5 fruit fly cellular contexts compared by ENCODE assay signal in the genomic region with DNA sequence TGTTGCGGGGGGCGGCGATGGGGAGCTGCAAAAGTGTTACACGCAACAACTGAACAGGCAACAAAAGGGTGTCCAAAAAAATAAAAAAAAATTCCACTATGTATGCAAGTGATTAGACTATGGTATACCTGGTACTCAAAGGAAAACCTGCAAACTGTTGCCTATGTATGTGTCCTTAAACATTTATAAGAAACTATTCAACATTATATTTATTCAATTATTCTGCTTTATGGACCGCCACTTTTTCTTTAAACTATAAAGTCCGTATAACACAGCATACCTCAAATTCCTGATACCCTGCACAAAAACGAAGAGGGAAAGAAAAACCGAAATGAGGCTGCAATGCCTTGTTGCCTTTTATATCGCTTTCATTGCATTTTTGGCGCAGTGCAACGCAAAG.
TF ChIP-seq lines count a peak whose summit lies in the region.

No protein-coding gene starts in this region.

- no peak for TF ChIP-seq CTCF in whole organism, embryonic (GFP tag; optimal IDR thresholded peaks at IDR 0.05; lab: Kevin White, UChicago)

TF ChIP-seq in whole organism, 6 proteins besides CTCF, POLR2A, EP300 and RAD21:
- peak; percentile 60 for TF ChIP-seq pan (optimal IDR thresholded peaks at IDR 0.05; lab: Kevin White, UChicago)
- no peak for TF ChIP-seq psq (optimal IDR thresholded peaks at IDR 0.05; lab: Kevin White, UChicago)

TF ChIP-seq in whole organism, embryonic, 481 proteins besides CTCF, POLR2A, EP300 and RAD21 (continues in another document):
- TF ChIP-seq scrt (GFP tag; optimal IDR thresholded peaks at IDR 0.05; lab: Kevin White, UChicago) (no peak), CG6654 (GFP tag; optimal IDR thresholded peaks at IDR 0.05; lab: Kevin White, UChicago) (peak; percentile 35), row (GFP tag; IDR thresholded peaks at IDR 0.05; lab: Robert Waterston, UW) (peak; percentile 45; the same call in 1 of the 3 replicates), eyg (GFP tag; optimal IDR thresholded peaks at IDR 0.05; lab: Kevin White, UChicago) (no peak), CG17612 (GFP tag; IDR thresholded peaks at IDR 0.05; lab: Robert Waterston, UW) (no peak), CG5245 (GFP tag; optimal IDR thresholded peaks at IDR 0.05; lab: Kevin White, UChicago) (peak; percentile 30), wdn (GFP tag; IDR thresholded peaks at IDR 0.05; lab: Robert Waterston, UW) (no peak), CG34376 (GFP tag; optimal IDR thresholded peaks at IDR 0.05; lab: Kevin White, UChicago) (no peak), crp (GFP tag; optimal IDR thresholded peaks at IDR 0.05; lab: Kevin White, UChicago) (no peak), gsb (GFP tag; IDR thresholded peaks at IDR 0.05; lab: Robert Waterston, UW) (no peak), YL-1 (GFP tag; optimal IDR thresholded peaks at IDR 0.05; lab: Kevin White, UChicago) (no peak), lov (optimal IDR thresholded peaks at IDR 0.05; lab: Kevin White, UChicago) (no peak), lov (GFP tag; IDR thresholded peaks at IDR 0.05; lab: Robert Waterston, UW) (0 out of 3 replicates have a peak, but pooled peaks have one; percentile 57), Nf-YA (GFP tag; IDR thresholded peaks at IDR 0.05; lab: Robert Waterston, UW) (peak; percentile 52; the same call in 1 of the 2 replicates), da (GFP tag; optimal IDR thresholded peaks at IDR 0.05; lab: Kevin White, UChicago) (no peak), Dfd (GFP tag; optimal IDR thresholded peaks at IDR 0.05; lab: Kevin White, UChicago) (no peak), CG14441 (GFP tag; IDR thresholded peaks at IDR 0.05; lab: Robert Waterston, UW) (no peak), Poxn (GFP tag; IDR thresholded peaks at IDR 0.05; lab: Robert Waterston, UW) (no peak), ERR (GFP tag; optimal IDR thresholded peaks at IDR 0.05; lab: Kevin White, UChicago) (no peak), CG10274 (GFP tag; optimal IDR thresholded peaks at IDR 0.05; lab: Kevin White, UChicago) (peak; percentile 6), CG4854 (GFP tag; optimal IDR thresholded peaks at IDR 0.05; lab: Kevin White, UChicago) (no peak)

TF ChIP-seq in whole organism, prepupa, 60 proteins besides CTCF, POLR2A, EP300 and RAD21 (continues in another document):
- TF ChIP-seq CG16779 (tag; optimal IDR thresholded peaks at IDR 0.05; lab: Kevin White, UChicago): no peak
- peak; percentile 39 for TF ChIP-seq lz (GFP tag; optimal IDR thresholded peaks at IDR 0.05; lab: Kevin White, UChicago)
- TF ChIP-seq CG15336 (GFP tag; IDR thresholded peaks at IDR 0.05; lab: Robert Waterston, UW): peak; percentile 84
- peak; percentile 87 for TF ChIP-seq Hr4 (GFP tag; optimal IDR thresholded peaks at IDR 0.05; lab: Kevin White, UChicago)
- peak; percentile 71 for TF ChIP-seq cyc (GFP tag; optimal IDR thresholded peaks at IDR 0.05; lab: Kevin White, UChicago)
- peak; percentile 76 for TF ChIP-seq CG3919 (GFP tag; optimal IDR thresholded peaks at IDR 0.05; lab: Kevin White, UChicago)
- TF ChIP-seq Sox102F (GFP tag; optimal IDR thresholded peaks at IDR 0.05; lab: Kevin White, UChicago): peak; percentile 65
- peak; percentile 55 for TF ChIP-seq CG7368 (GFP tag; optimal IDR thresholded peaks at IDR 0.05; lab: Kevin White, UChicago)
- peak; percentile 69 for TF ChIP-seq acj6 (GFP tag; optimal IDR thresholded peaks at IDR 0.05; lab: Kevin White, UChicago)
- TF ChIP-seq CG6163 (GFP tag; IDR thresholded peaks at IDR 0.05; lab: Robert Waterston, UW): peak; percentile 85
- peak; percentile 83 for TF ChIP-seq Eip78C (GFP tag; lab: Kevin White, UChicago)
- peak; percentile 83 for TF ChIP-seq CG32006 (GFP tag; optimal IDR thresholded peaks at IDR 0.05; lab: Kevin White, UChicago)
- TF ChIP-seq Sox14 (GFP tag; optimal IDR thresholded peaks at IDR 0.05; lab: Kevin White, UChicago): peak; percentile 49
- TF ChIP-seq CG6854 (GFP tag; optimal IDR thresholded peaks at IDR 0.05; lab: Kevin White, UChicago): no peak
- TF ChIP-seq svp (GFP tag; lab: Kevin White, UChicago): peak; percentile 84
- peak; percentile 72 for TF ChIP-seq Gug (GFP tag; IDR thresholded peaks at IDR 0.05; lab: Robert Waterston, UW)
- peak; percentile 52 for TF ChIP-seq Ets96B (tag; optimal IDR thresholded peaks at IDR 0.05; lab: Kevin White, UChicago)
- peak; percentile 74 for TF ChIP-seq OdsH (GFP tag; optimal IDR thresholded peaks at IDR 0.05; lab: Kevin White, UChicago)
- TF ChIP-seq Blimp-1 (GFP tag; optimal IDR thresholded peaks at IDR 0.05; lab: Kevin White, UChicago): peak; percentile 15
- peak; percentile 70 for TF ChIP-seq esn (GFP tag; optimal IDR thresholded peaks at IDR 0.05; lab: Kevin White, UChicago)
- TF ChIP-seq CG6792 (GFP tag; optimal IDR thresholded peaks at IDR 0.05; lab: Kevin White, UChicago): peak; percentile 57
- peak in 1 of 2 experiments; percentile 67 for TF ChIP-seq salr (GFP tag; optimal IDR thresholded peaks at IDR 0.05; lab: Kevin White, UChicago)

TF ChIP-seq in whole organism, pupa, 21 proteins besides CTCF, POLR2A, EP300 and RAD21:
- TF ChIP-seq EcR (GFP tag; optimal IDR thresholded peaks at IDR 0.05; lab: Kevin White, UChicago) (no peak), CG17806 (tag; optimal IDR thresholded peaks at IDR 0.05; lab: Kevin White, UChicago) (peak; percentile 45), CG34367 (tag; optimal IDR thresholded peaks at IDR 0.05; lab: Kevin White, UChicago) (peak; percentile 15), CG8301 (tag; optimal IDR thresholded peaks at IDR 0.05; lab: Kevin White, UChicago) (peak; percentile 64), fd96Ca (GFP tag; IDR thresholded peaks at IDR 0.05; lab: Robert Waterston, UW) (peak; percentile 88), Pif1A (GFP tag; optimal IDR thresholded peaks at IDR 0.05; lab: Kevin White, UChicago) (peak; percentile 74), CG9948 (tag; optimal IDR thresholded peaks at IDR 0.05; lab: Kevin White, UChicago) (peak; percentile 49), Ets98B (GFP tag; IDR thresholded peaks at IDR 0.05; lab: Robert Waterston, UW) (peak; percentile 85), CG4496 (GFP tag; IDR thresholded peaks at IDR 0.05; lab: Robert Waterston, UW) (peak; percentile 88), rn (GFP tag; IDR thresholded peaks at IDR 0.05; lab: Robert Waterston, UW) (peak; percentile 63), CG14655 (GFP tag; optimal IDR thresholded peaks at IDR 0.05; lab: Kevin White, UChicago) (peak; percentile 69), CG12605 (GFP tag; IDR thresholded peaks at IDR 0.05; lab: Robert Waterston, UW) (peak; percentile 71), CG10348 (GFP tag; IDR thresholded peaks at IDR 0.05; lab: Robert Waterston, UW) (no peak), Snoo (tag; optimal IDR thresholded peaks at IDR 0.05; lab: Kevin White, UChicago) (peak; percentile 30), CG13204 (GFP tag; optimal IDR thresholded peaks at IDR 0.05; lab: Kevin White, UChicago) (no peak), Pif1B (GFP tag; optimal IDR thresholded peaks at IDR 0.05; lab: Kevin White, UChicago) (peak; percentile 62), CG8159 (tag; optimal IDR thresholded peaks at IDR 0.05; lab: Kevin White, UChicago) (peak; percentile 62), CG32121 (GFP tag; IDR thresholded peaks at IDR 0.05; lab: Robert Waterston, UW) (peak; percentile 92), D1 (tag; optimal IDR thresholded peaks at IDR 0.05; lab: Kevin White, UChicago) (no peak), gl (tag; optimal IDR thresholded peaks at IDR 0.05; lab: Kevin White, UChicago) (no peak), CG15710 (tag; optimal IDR thresholded peaks at IDR 0.05; lab: Kevin White, UChicago) (peak; percentile 39)

TF ChIP-seq in whole organism, wandering third instar larva, 38 proteins besides CTCF, POLR2A, EP300 and RAD21:
- TF ChIP-seq h (GFP tag; optimal IDR thresholded peaks at IDR 0.05; lab: Kevin White, UChicago) (peak; percentile 32), N (GFP tag; optimal IDR thresholded peaks at IDR 0.05; lab: Kevin White, UChicago) (no peak), psq (GFP tag; optimal IDR thresholded peaks at IDR 0.05; lab: Kevin White, UChicago) (peak; percentile 21), fru (GFP tag; optimal IDR thresholded peaks at IDR 0.05; lab: Kevin White, UChicago) (peak; percentile 24), CrebA (GFP tag; optimal IDR thresholded peaks at IDR 0.05; lab: Kevin White, UChicago; ENCODE audit: borderline replicate concordance) (no peak), CG9705 (GFP tag; optimal IDR thresholded peaks at IDR 0.05; lab: Kevin White, UChicago) (no peak), ey (GFP tag; optimal IDR thresholded peaks at IDR 0.05; lab: Kevin White, UChicago) (peak; percentile 11), woc (GFP tag; optimal IDR thresholded peaks at IDR 0.05; lab: Kevin White, UChicago) (no peak), Myc (optimal IDR thresholded peaks at IDR 0.05; lab: Kevin White, UChicago) (no peak), foxo (GFP tag; optimal IDR thresholded peaks at IDR 0.05; lab: Kevin White, UChicago) (peak in 1 of 2 experiments; percentile 23), HLH106 (tag; optimal IDR thresholded peaks at IDR 0.05; lab: Kevin White, UChicago) (peak; percentile 41), Hr83 (GFP tag; optimal IDR thresholded peaks at IDR 0.05; lab: Kevin White, UChicago; ENCODE audit: poor library complexity, severe bottlenecking) (no peak), Vsx2 (GFP tag; optimal IDR thresholded peaks at IDR 0.05; lab: Kevin White, UChicago; ENCODE audit: partially characterized antibody) (no peak), Sp1 (GFP tag; optimal IDR thresholded peaks at IDR 0.05; lab: Kevin White, UChicago) (no peak), pan (optimal IDR thresholded peaks at IDR 0.05; lab: Kevin White, UChicago) (peak; percentile 2), Dfd (GFP tag; optimal IDR thresholded peaks at IDR 0.05; lab: Kevin White, UChicago) (no peak)
